Worm (Caenorhabditis elegans) whole organism, young adult: ENCODE measurements around the gene gsto-1.

Experiments
- F33H1.4 ChIP-seq: fragments of 200-800 bp; sonication (Bioruptor generic); IDR thresholded peaks from 2 replicates; pipeline ENCODE4 v1.3.6; 2022; ENCODE audit warnings: missing genetic modification reagents, missing genetic modification characterization, missing compliant biosample characterization
- Y53G8AR.9 ChIP-seq: fragments of 200-800 bp; sonication (Bioruptor generic); conservative IDR thresholded peaks from 2 replicates; pipeline ENCODE4 v1.3.6; 2022; ENCODE audit warnings: missing genetic modification reagents, missing genetic modification characterization, missing compliant biosample characterization
- attf-6 ChIP-seq: fragments of 200-800 bp; sonication (Bioruptor generic); IDR thresholded peaks from 2 replicates; pipeline ENCODE4 v1.3.6; 2022; ENCODE audit warnings: missing genetic modification reagents, missing genetic modification characterization, missing compliant biosample characterization
- dpff-1 ChIP-seq: sonication (generic microtip); optimal IDR thresholded peaks from 2 replicates; lab custom pipeline; 2017; ENCODE audit warnings: mild to moderate bottlenecking, missing genetic modification characterization, missing compliant biosample characterization
- him-1 ChIP-seq: sonication (generic microtip); optimal IDR thresholded peaks from 2 replicates; lab custom pipeline; 2016; ENCODE audit warnings: missing genotype, missing genetic modification reagents, missing genetic modification characterization, missing compliant biosample characterization
- hmg-20 ChIP-seq: fragments of 200-800 bp; sonication (Bioruptor generic); IDR thresholded peaks from 2 replicates; pipeline ENCODE4 v1.3.6; 2022; ENCODE audit warnings: missing genetic modification reagents, missing genetic modification characterization, missing compliant biosample characterization
- madf-3 ChIP-seq: fragments of 200-800 bp; sonication (Bioruptor generic); IDR thresholded peaks from 2 replicates; pipeline ENCODE4 v1.3.6; 2022; ENCODE audit warnings: missing genetic modification reagents, missing genetic modification characterization, missing compliant biosample characterization
- nhr-90 ChIP-seq: sonication (generic microtip); optimal IDR thresholded peaks from 2 replicates; lab custom pipeline; 2016; ENCODE audit warnings: missing genotype, mild to moderate bottlenecking, missing genetic modification characterization, missing compliant biosample characterization
- rcor-1 ChIP-seq: fragments of 200-800 bp; sonication (Bioruptor generic); IDR thresholded peaks from 2 replicates; pipeline ENCODE4 v1.3.6; 2022; ENCODE audit warnings: missing genetic modification reagents, missing genetic modification characterization, missing compliant biosample characterization
- unc-62 ChIP-seq: fragments of 150-350 bp; optimal IDR thresholded peaks from 2 replicates; lab custom pipeline; 2014; ENCODE audit warnings: missing biosample characterization, missing genetic modification reagents, missing genetic modification characterization
- ztf-28 ChIP-seq: fragments of 200-800 bp; sonication (Bioruptor generic); IDR thresholded peaks from 2 replicates; pipeline ENCODE4 v1.3.6; 2022; ENCODE audit warnings: missing genetic modification reagents, missing genetic modification characterization, missing compliant biosample characterization

DNA sequence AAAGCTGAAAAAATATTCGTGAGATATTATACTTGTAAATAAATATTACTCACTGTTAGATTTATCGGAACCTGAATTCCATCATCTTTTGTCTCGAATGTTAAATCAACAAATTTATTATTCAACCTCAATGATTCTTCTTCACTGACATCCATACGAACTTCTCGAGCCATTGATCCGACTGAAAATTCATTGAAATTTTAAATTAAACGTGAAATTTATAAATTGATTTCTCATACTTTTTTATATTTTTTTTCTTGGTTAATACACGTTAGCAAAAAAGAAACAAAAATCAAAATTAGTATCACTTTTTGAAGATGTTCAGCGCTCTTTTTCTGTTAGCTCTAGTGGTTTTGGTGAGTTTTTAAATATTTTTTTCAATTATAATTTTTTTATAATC lies 27.0 kb downstream of the gsto-1 start, which contains the start of gene C29E4.14:
- no peak for TF ChIP-seq nhr-90 (tag; lab: Kevin White, UChicago)
- no peak for TF ChIP-seq rcor-1 (GFP tag; lab: Robert Waterston, UW)
- TF ChIP-seq ztf-28 (GFP tag; lab: Robert Waterston, UW): no peak
- no peak for TF ChIP-seq unc-62 (GFP tag; lab: Kevin White, UChicago)
- TF ChIP-seq dpff-1 (tag; lab: Kevin White, UChicago): no peak
- TF ChIP-seq Y53G8AR.9 (GFP tag; lab: Robert Waterston, UW): no peak
- TF ChIP-seq madf-3 (GFP tag; lab: Robert Waterston, UW): no peak
- no peak for TF ChIP-seq F33H1.4
- no peak for TF ChIP-seq attf-6
- TF ChIP-seq hmg-20 (GFP tag; lab: Robert Waterston, UW): no peak
- TF ChIP-seq him-1 (tag; lab: Kevin White, UChicago): no peak
